Fruit fly (Drosophila melanogaster): Measurements from ENCODE around the gene CG7968.

The CG7968 gene

dm6 chr2L:13842078-13842477, 7.1 kb upstream of the CG7968 start:
- TF ChIP-seq psq (optimal IDR thresholded peaks at IDR 0.05) (no peak), CG8478 (optimal IDR thresholded peaks at IDR 0.05) (no peak), pan (optimal IDR thresholded peaks at IDR 0.05) (no peak)

- no peak for TF ChIP-seq EcR (GFP tag; optimal IDR thresholded peaks at IDR 0.05)
- TF ChIP-seq Dll (optimal IDR thresholded peaks at IDR 0.05), result no peak
- no peak for TF ChIP-seq CG8478 (optimal IDR thresholded peaks at IDR 0.05)
- no peak for TF ChIP-seq usp (GFP tag; optimal IDR thresholded peaks at IDR 0.05)
- TF ChIP-seq psq (optimal IDR thresholded peaks at IDR 0.05), result no peak
- no peak for TF ChIP-seq pan (optimal IDR thresholded peaks at IDR 0.05)
These were observed 6.6 kb upstream of the CG7968 start for dm6 chr2L:13842572-13842971.

dm6 chr2L:13843692-13844284, 5.4 kb upstream of the CG7968 start, which contains the start of gene CG33306:
Gene CG33306, minus strand, starts transcription at chr2L:13843742.
- no peak for TF ChIP-seq psq (optimal IDR thresholded peaks at IDR 0.05)
- TF ChIP-seq CG8478 (optimal IDR thresholded peaks at IDR 0.05), result no peak
- TF ChIP-seq Dll (optimal IDR thresholded peaks at IDR 0.05), result no peak
- no peak for TF ChIP-seq EcR (GFP tag; optimal IDR thresholded peaks at IDR 0.05)
- no peak for TF ChIP-seq pan (optimal IDR thresholded peaks at IDR 0.05)
- TF ChIP-seq usp (GFP tag; optimal IDR thresholded peaks at IDR 0.05), result no peak

- TF ChIP-seq psq (optimal IDR thresholded peaks at IDR 0.05) (no peak), pan (optimal IDR thresholded peaks at IDR 0.05) (no peak), usp (GFP tag; optimal IDR thresholded peaks at IDR 0.05) (no peak), CG8478 (optimal IDR thresholded peaks at IDR 0.05) (no peak), EcR (GFP tag; optimal IDR thresholded peaks at IDR 0.05) (no peak), Dll (optimal IDR thresholded peaks at IDR 0.05) (no peak)
These were observed 4.0 kb upstream of the CG7968 start, which contains the start of gene CG8997 for dm6 chr2L:13845178-13845577. Gene CG8997, minus strand, starts transcription at chr2L:13845325.

- TF ChIP-seq CG8478 (optimal IDR thresholded peaks at IDR 0.05) (no peak), Dll (optimal IDR thresholded peaks at IDR 0.05) (no peak), psq (optimal IDR thresholded peaks at IDR 0.05) (no peak), usp (GFP tag; optimal IDR thresholded peaks at IDR 0.05) (no peak), EcR (GFP tag; optimal IDR thresholded peaks at IDR 0.05) (no peak), pan (optimal IDR thresholded peaks at IDR 0.05) (no peak)
These were observed 2.9 kb upstream of the CG7968 start, which contains the start of gene CG7916 for dm6 chr2L:13846239-13846802. Gene CG7916, plus strand, starts transcription at chr2L:13846752.

- TF ChIP-seq usp (GFP tag; optimal IDR thresholded peaks at IDR 0.05), result no peak
- TF ChIP-seq pan (optimal IDR thresholded peaks at IDR 0.05), result no peak
- TF ChIP-seq EcR (GFP tag; optimal IDR thresholded peaks at IDR 0.05), result no peak
- TF ChIP-seq Dll (optimal IDR thresholded peaks at IDR 0.05), result no peak
- no peak for TF ChIP-seq CG8478 (optimal IDR thresholded peaks at IDR 0.05)
- TF ChIP-seq psq (optimal IDR thresholded peaks at IDR 0.05), result no peak
These were observed 1.6 kb upstream of the CG7968 start, which contains the start of gene CG7953 for dm6 chr2L:13847625-13848024. Gene CG7953, plus strand, starts transcription at chr2L:13847925.

- TF ChIP-seq Dll (optimal IDR thresholded peaks at IDR 0.05) (no peak), EcR (GFP tag; optimal IDR thresholded peaks at IDR 0.05) (no peak), pan (optimal IDR thresholded peaks at IDR 0.05) (no peak), usp (GFP tag; optimal IDR thresholded peaks at IDR 0.05) (no peak), psq (optimal IDR thresholded peaks at IDR 0.05) (no peak), CG8478 (optimal IDR thresholded peaks at IDR 0.05) (no peak)
These were observed 1.9 kb downstream of the CG7968 start for dm6 chr2L:13851098-13851497.

- TF ChIP-seq CG8478 (optimal IDR thresholded peaks at IDR 0.05) (no peak), usp (GFP tag; optimal IDR thresholded peaks at IDR 0.05) (no peak), EcR (GFP tag; optimal IDR thresholded peaks at IDR 0.05) (no peak), Dll (optimal IDR thresholded peaks at IDR 0.05) (no peak), psq (optimal IDR thresholded peaks at IDR 0.05) (no peak)
These were observed 18.5 kb downstream of the CG7968 start for dm6 chr2L:13867653-13868052.

dm6 chr2L:13869400-13869799, 20.2 kb downstream of the CG7968 start:
- no peak for TF ChIP-seq CG8478 (optimal IDR thresholded peaks at IDR 0.05)
- no peak for TF ChIP-seq pan (optimal IDR thresholded peaks at IDR 0.05)
- TF ChIP-seq usp (GFP tag; optimal IDR thresholded peaks at IDR 0.05), result no peak
- no peak for TF ChIP-seq Dll (optimal IDR thresholded peaks at IDR 0.05)
- no peak for TF ChIP-seq psq (optimal IDR thresholded peaks at IDR 0.05)
- TF ChIP-seq EcR (GFP tag; optimal IDR thresholded peaks at IDR 0.05), result no peak

dm6 chr2L:13873147-13873546, 23.9 kb downstream of the CG7968 start:
- TF ChIP-seq Dll (optimal IDR thresholded peaks at IDR 0.05) (no peak), usp (GFP tag; optimal IDR thresholded peaks at IDR 0.05) (no peak), CG8478 (optimal IDR thresholded peaks at IDR 0.05) (no peak), pan (optimal IDR thresholded peaks at IDR 0.05) (no peak), EcR (GFP tag; optimal IDR thresholded peaks at IDR 0.05) (no peak), psq (optimal IDR thresholded peaks at IDR 0.05) (no peak)

- TF ChIP-seq EcR (GFP tag; optimal IDR thresholded peaks at IDR 0.05) (no peak), Dll (optimal IDR thresholded peaks at IDR 0.05) (no peak), pan (optimal IDR thresholded peaks at IDR 0.05) (no peak), CG8478 (optimal IDR thresholded peaks at IDR 0.05) (no peak), psq (optimal IDR thresholded peaks at IDR 0.05) (no peak), usp (GFP tag; optimal IDR thresholded peaks at IDR 0.05) (no peak)
These were observed 27.5 kb downstream of the CG7968 start for dm6 chr2L:13876698-13877097.

- TF ChIP-seq usp (GFP tag; optimal IDR thresholded peaks at IDR 0.05), result no peak
- TF ChIP-seq pan (optimal IDR thresholded peaks at IDR 0.05), result no peak
- no peak for TF ChIP-seq Dll (optimal IDR thresholded peaks at IDR 0.05)
- TF ChIP-seq EcR (GFP tag; optimal IDR thresholded peaks at IDR 0.05), result no peak
- no peak for TF ChIP-seq psq (optimal IDR thresholded peaks at IDR 0.05)
- no peak for TF ChIP-seq CG8478 (optimal IDR thresholded peaks at IDR 0.05)
These were observed 28.9 kb downstream of the CG7968 start for dm6 chr2L:13877934-13878580.

Measured in whole organism.